Worm (Caenorhabditis elegans) whole organism, early embryonic: ENCODE measurements around the gene F26F2.5.

Experiments used
- B0310.2 ChIP-seq: sonication (generic microtip); optimal IDR thresholded peaks from 2 replicates; lab custom pipeline; 2016; ENCODE audit warnings: mild to moderate bottlenecking, missing genetic modification characterization, missing compliant biosample characterization
- F13C5.2 ChIP-seq: sonication (generic microtip); optimal IDR thresholded peaks from 2 replicates; lab custom pipeline; 2017; ENCODE audit warnings: mild to moderate bottlenecking, missing genetic modification characterization, inconsistent platforms, missing compliant biosample characterization
- aly-1 ChIP-seq: sonication (generic microtip); optimal IDR thresholded peaks from 2 replicates; lab custom pipeline; 2016; ENCODE audit warnings: missing genetic modification characterization, missing compliant biosample characterization
- ama-1 ChIP-seq: fragments of 150-350 bp; optimal IDR thresholded peaks from 2 replicates; lab custom pipeline; 2014
- ceh-13 ChIP-seq: fragments of 200-800 bp; sonication (Bioruptor generic); optimal IDR thresholded peaks from 2 replicates; lab custom pipeline; 2018; ENCODE audit warnings: mild to moderate bottlenecking, missing genetic modification characterization, missing compliant biosample characterization
- ceh-36 ChIP-seq: sonication (generic microtip); optimal IDR thresholded peaks from 2 replicates; lab custom pipeline; 2016; ENCODE audit warnings: missing genetic modification characterization, inconsistent platforms, missing compliant biosample characterization
- ets-7 ChIP-seq: sonication (generic microtip); optimal IDR thresholded peaks from 2 replicates; lab custom pipeline; 2016; ENCODE audit warnings: missing genotype, missing genetic modification characterization, missing compliant biosample characterization
- flt-1 ChIP-seq: fragments of 200-800 bp; sonication (Bioruptor generic); IDR thresholded peaks from 2 replicates; pipeline ENCODE4 v1.3.6; 2022; ENCODE audit warnings: missing genetic modification characterization, missing compliant biosample characterization
- hmbx-1 ChIP-seq: sonication (generic microtip); optimal IDR thresholded peaks from 2 replicates; lab custom pipeline; 2016; ENCODE audit warnings: mild to moderate bottlenecking, missing genetic modification characterization, missing compliant biosample characterization
- hmg-4 ChIP-seq: fragments of 200-800 bp; sonication (Bioruptor generic); optimal IDR thresholded peaks from 2 replicates; lab custom pipeline; 2018; ENCODE audit warnings: mild to moderate bottlenecking, missing genetic modification characterization, missing compliant biosample characterization
- hnd-1 ChIP-seq: sonication (generic microtip); optimal IDR thresholded peaks from 2 replicates; lab custom pipeline; 2016; ENCODE audit warnings: missing genetic modification characterization, missing compliant biosample characterization
- pes-1 ChIP-seq: fragments of 200-800 bp; sonication (Bioruptor generic); IDR thresholded peaks from 2 replicates; pipeline ENCODE4 v1.3.6; 2022; ENCODE audit warnings: missing genetic modification reagents, missing genetic modification characterization, missing compliant biosample characterization
- scrt-1 ChIP-seq: fragments of 200-800 bp; sonication (Bioruptor generic); IDR thresholded peaks from 2 replicates; pipeline ENCODE4 v1.3.6; 2022; ENCODE audit warnings: missing genetic modification characterization, missing compliant biosample characterization
- sea-1 ChIP-seq: fragments of 200-800 bp; sonication (Bioruptor generic); conservative IDR thresholded peaks from 2 replicates; pipeline ENCODE4 v1.3.6; 2022; ENCODE audit warnings: missing genetic modification characterization, missing compliant biosample characterization
- tbx-11 ChIP-seq: fragments of 200-800 bp; sonication (Bioruptor generic); IDR thresholded peaks from 2 replicates; pipeline ENCODE4 v1.3.6; 2022; ENCODE audit warnings: missing genetic modification characterization, missing compliant biosample characterization
- tbx-37 ChIP-seq: fragments of 200-800 bp; sonication (Bioruptor generic); conservative IDR thresholded peaks from 2 replicates; pipeline ENCODE4 v1.3.6; 2022; ENCODE audit warnings: missing genetic modification reagents, missing genetic modification characterization, missing compliant biosample characterization
- tra-4 ChIP-seq: sonication (generic microtip); optimal IDR thresholded peaks from 2 replicates; lab custom pipeline; 2017; ENCODE audit warnings: missing genetic modification characterization, missing compliant biosample characterization

Gene F26F2.5

DNA sequence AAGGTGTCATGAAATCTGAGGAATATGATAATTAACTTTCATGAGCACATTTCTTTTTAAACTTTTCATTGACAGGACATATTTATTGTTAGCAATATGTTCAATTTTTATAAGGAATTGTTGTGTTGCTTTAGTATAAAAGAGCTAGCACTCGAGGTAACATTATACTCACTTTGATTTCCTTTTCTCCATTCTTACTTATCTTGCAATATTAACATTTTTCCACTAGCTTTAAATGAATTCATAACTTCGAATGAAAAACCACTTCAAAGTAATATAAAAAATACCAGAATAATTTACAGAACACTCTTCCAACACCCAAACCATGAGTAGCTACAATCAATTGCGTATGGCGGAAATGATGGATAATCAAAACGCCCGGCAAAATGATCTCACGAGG lies at the start of gene F26F2.5:
Gene F26F2.5 (plus strand): TSS at position 301 of the 400 bp plus-strand sequence.
- no peak for TF ChIP-seq hmbx-1
- TF ChIP-seq flt-1 = no peak
- TF ChIP-seq ceh-13 (GFP tag; lab: Kevin White, UChicago) = no peak
- TF ChIP-seq hmg-4 (GFP tag; lab: Kevin White, UChicago) = no peak
- no peak for TF ChIP-seq ets-7
- no peak for TF ChIP-seq hnd-1 (tag; lab: Kevin White, UChicago)
- TF ChIP-seq F13C5.2 = no peak

DNA sequence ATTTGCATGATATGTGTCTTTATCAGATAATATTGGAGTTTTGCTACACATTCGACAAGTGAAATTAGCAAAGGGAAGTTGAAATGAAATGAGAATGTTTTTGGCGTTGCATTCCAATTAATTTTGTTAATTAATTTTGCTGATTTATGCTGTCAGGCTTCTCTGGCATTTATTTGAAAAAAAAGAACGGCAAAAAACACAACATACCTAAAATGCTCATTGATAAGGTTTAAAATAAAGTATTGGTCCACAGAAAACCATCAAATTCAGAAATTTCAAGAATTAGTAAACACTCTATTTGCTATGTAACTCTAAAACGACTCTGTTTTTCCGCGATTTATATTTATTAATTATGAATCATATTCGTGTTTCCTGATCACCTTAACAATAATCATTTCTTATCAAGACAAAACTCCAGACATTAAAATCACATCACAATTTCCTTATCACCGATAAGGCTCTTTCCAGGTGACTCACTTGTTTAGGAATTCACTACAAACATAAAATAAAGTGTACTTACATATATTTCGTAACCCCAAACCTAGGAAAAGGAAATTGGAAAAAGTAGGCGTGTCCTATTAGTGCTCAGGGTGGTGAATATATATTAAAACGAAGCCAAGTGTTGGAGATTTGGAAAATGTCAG lies 47.6 kb upstream of the F26F2.5 start, which contains the start of the genes srh-166 and Y38H6C.24:
Gene srh-166 (minus strand): TSS at position 51 of the 644 bp plus-strand sequence.
Gene Y38H6C.24 (plus strand): TSS at position 620 of the 644 bp plus-strand sequence.
- no peak for TF ChIP-seq ceh-13 (GFP tag; lab: Kevin White, UChicago)
- TF ChIP-seq ama-1 = no peak
- TF ChIP-seq tbx-37 (GFP tag; lab: Robert Waterston, UW) = no peak
- no peak for TF ChIP-seq tra-4 (tag; lab: Kevin White, UChicago)
- TF ChIP-seq hmg-4 (GFP tag; lab: Kevin White, UChicago) = no peak

DNA sequence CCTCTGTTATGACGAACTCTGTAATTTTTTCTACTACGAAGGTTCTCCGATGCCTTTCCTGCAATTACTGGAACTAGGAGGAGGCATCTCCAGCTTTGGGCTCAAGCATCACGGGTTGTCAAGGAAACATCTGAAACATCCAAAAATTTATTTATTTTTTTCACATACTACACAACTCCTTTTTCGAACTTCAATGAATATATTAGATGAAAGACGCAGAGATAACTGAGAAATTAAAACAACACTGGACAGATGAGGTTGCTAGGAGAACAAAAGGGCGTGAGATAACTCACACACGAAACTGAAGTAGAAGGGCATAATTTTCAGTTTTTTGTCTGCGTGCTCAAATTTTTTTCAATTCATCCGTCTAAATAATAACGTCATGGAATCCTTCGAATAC lies 46.0 kb upstream of the F26F2.5 start, which contains the start of gene Y38H6C.13:
Gene Y38H6C.13 (plus strand): TSS at position 301 of the 400 bp plus-strand sequence.
- TF ChIP-seq aly-1 (tag; lab: Kevin White, UChicago) = no peak
- no peak for TF ChIP-seq tra-4 (tag; lab: Kevin White, UChicago)
- no peak for TF ChIP-seq B0310.2 (tag; lab: Kevin White, UChicago)
- no peak for TF ChIP-seq hnd-1 (tag; lab: Kevin White, UChicago)
- no peak for TF ChIP-seq F13C5.2
- no peak for TF ChIP-seq tbx-37 (GFP tag; lab: Robert Waterston, UW)
- TF ChIP-seq sea-1 (GFP tag; lab: Robert Waterston, UW) = no peak
- TF ChIP-seq flt-1 = no peak
- no peak for TF ChIP-seq ceh-13 (GFP tag; lab: Kevin White, UChicago)
- TF ChIP-seq scrt-1 = no peak

DNA sequence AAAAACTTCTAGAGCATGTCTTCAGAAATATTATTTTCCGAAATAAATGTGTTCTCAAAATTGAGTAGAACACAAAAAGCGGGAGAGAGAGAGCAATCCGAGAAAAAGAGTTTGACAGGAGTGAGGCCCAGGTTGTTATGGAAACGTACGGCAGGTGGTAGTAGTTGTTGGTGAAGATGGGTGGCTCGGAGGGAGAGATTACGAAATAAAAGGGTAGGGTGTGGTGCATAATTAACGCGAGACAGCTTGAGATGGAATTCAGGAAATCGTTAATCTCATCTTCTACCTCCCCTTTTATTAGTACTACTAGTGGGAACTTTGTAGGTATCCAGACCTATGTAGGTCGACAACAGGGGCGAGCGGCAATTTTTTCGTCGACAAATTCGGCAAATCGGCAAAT lies 39.4 kb upstream of the F26F2.5 start, which contains the start of gene famh-161:
Gene famh-161 (minus strand): TSS at position 101 of the 400 bp plus-strand sequence.
- TF ChIP-seq sea-1 (GFP tag; lab: Robert Waterston, UW) (no peak), F13C5.2 (no peak), B0310.2 (tag; lab: Kevin White, UChicago) (no peak), aly-1 (tag; lab: Kevin White, UChicago) (no peak), hmbx-1 (no peak), ceh-36 (no peak), flt-1 (no peak), tbx-11 (no peak)

DNA sequence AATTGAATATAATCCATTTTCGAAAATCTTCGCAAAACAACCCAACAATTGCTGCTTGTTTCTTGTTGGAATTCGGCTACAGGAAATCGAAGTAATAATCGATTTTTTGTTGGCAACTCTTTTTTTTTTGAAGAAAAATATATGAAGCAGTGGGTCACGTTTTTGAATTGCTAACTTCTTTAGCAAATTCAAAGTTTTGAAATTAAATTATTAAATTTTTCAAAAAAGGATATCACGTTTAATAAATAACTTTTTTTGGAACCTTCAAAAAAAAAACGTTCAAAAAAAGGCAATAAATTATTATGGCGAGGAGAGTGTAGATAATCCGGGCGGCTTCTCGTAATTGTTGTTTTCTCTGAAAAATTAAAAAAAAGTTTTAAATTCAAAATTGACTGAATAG lies 37.3 kb upstream of the F26F2.5 start, which contains the start of gene Y38H6C.15:
Gene Y38H6C.15 (minus strand): TSS at position 101 of the 400 bp plus-strand sequence.
- no peak for TF ChIP-seq ceh-13 (GFP tag; lab: Kevin White, UChicago)
- TF ChIP-seq tbx-37 (GFP tag; lab: Robert Waterston, UW) = no peak
- TF ChIP-seq pes-1 = no peak
- TF ChIP-seq flt-1 = no peak
- no peak for TF ChIP-seq ets-7
- TF ChIP-seq tra-4 (tag; lab: Kevin White, UChicago) = no peak
- TF ChIP-seq ceh-36 = no peak
- no peak for TF ChIP-seq aly-1 (tag; lab: Kevin White, UChicago)
- no peak for TF ChIP-seq scrt-1
- TF ChIP-seq hmg-4 (GFP tag; lab: Kevin White, UChicago) = no peak
- no peak for TF ChIP-seq hmbx-1
- no peak for TF ChIP-seq hnd-1 (tag; lab: Kevin White, UChicago)
- no peak for TF ChIP-seq F13C5.2
- no peak for TF ChIP-seq ama-1
- TF ChIP-seq tbx-11 = no peak

DNA sequence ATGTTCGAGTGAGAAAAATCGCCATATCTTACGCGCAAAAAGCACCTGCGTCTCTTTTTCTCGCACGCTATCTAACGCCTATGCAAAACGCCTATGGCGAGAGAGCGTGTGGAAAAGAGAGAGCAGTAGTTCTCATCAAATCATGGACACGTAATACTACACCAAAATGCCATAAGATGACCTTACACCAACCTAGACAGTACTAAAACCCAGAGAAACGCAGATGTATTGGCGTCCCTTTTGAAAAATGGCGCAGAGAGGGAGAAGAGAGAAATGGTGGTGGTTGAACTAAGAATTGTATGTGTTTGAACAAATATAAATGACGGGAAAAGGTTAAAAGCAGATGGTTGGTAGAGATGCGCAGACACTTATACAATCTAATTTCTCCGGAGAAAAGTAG lies 34.4 kb upstream of the F26F2.5 start, which contains the start of gene Y38H6C.16:
Gene Y38H6C.16 (minus strand): TSS at position 293 of the 400 bp plus-strand sequence.
- no peak for TF ChIP-seq ceh-36
- no peak for TF ChIP-seq ama-1
- TF ChIP-seq F13C5.2 = no peak
- TF ChIP-seq hnd-1 (tag; lab: Kevin White, UChicago) = no peak
- TF ChIP-seq hmbx-1 = no peak
- TF ChIP-seq scrt-1 = no peak
- no peak for TF ChIP-seq tbx-11
- no peak for TF ChIP-seq ceh-13 (GFP tag; lab: Kevin White, UChicago)
- no peak for TF ChIP-seq B0310.2 (tag; lab: Kevin White, UChicago)
- TF ChIP-seq flt-1 = no peak
- no peak for TF ChIP-seq tbx-37 (GFP tag; lab: Robert Waterston, UW)
- no peak for TF ChIP-seq hmg-4 (GFP tag; lab: Kevin White, UChicago)
- no peak for TF ChIP-seq ets-7
- no peak for TF ChIP-seq tra-4 (tag; lab: Kevin White, UChicago)
- no peak for TF ChIP-seq pes-1
- TF ChIP-seq sea-1 (GFP tag; lab: Robert Waterston, UW) = no peak
- TF ChIP-seq aly-1 (tag; lab: Kevin White, UChicago) = no peak

DNA sequence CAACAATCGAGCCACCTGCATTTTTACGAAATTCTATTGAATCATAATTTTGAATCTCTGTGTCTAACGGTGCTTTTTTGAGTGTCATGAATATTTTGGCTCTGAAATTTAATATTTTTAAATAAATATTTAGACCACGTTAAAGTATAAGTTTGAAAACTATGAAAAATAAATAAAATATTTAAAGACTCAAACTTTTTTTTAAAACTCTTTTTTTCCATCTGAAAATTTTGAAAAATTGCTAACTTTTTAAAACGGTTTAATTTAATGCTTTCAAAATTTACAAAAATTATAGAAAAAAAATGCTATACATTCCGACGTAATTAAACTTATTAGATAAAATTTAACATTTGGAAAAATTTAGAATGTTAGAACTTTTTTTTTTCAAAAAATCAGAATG lies 29.4 kb upstream of the F26F2.5 start, which contains the start of gene slc-36.3:
Gene slc-36.3 (minus strand): TSS at position 101 of the 400 bp plus-strand sequence.
- TF ChIP-seq ceh-13 (GFP tag; lab: Kevin White, UChicago) (no peak), F13C5.2 (no peak), hnd-1 (tag; lab: Kevin White, UChicago) (no peak), sea-1 (GFP tag; lab: Robert Waterston, UW) (no peak), hmbx-1 (no peak), tbx-37 (GFP tag; lab: Robert Waterston, UW) (no peak), scrt-1 (no peak), hmg-4 (GFP tag; lab: Kevin White, UChicago) (no peak), ama-1 (no peak), B0310.2 (tag; lab: Kevin White, UChicago) (no peak), pes-1 (no peak), ceh-36 (no peak), tbx-11 (no peak), flt-1 (no peak), tra-4 (tag; lab: Kevin White, UChicago) (no peak)
